Fruit fly (Drosophila melanogaster): ENCODE data around the gene Taf4.

DNA sequence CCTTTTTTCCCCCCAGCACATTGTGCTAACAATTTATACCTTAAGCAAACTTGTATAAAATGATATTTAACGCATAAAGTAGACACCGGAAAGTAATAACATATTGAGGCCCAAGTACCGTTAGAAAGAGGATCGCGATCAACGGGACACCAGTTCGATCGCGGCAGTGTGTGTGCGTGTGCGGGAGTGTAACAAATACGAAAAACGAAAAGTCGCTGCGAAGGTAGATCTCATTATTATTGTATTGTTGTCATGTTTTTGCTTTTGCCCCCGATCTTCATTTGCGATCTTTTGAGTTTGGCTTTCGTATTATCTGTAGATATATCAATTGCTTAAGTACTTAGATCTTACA, 19.0 kb downstream of the Taf4 start:
- TF ChIP-seq CG5204 (GFP tag; optimal IDR thresholded peaks at IDR 0.05) (no peak), CG7101 (tag; optimal IDR thresholded peaks at IDR 0.05) (no peak), CG33017 (tag; optimal IDR thresholded peaks at IDR 0.05) (no peak), cnc (optimal IDR thresholded peaks at IDR 0.05) (no peak), Mnt (GFP tag; optimal IDR thresholded peaks at IDR 0.05) (no peak)
